Worm (Caenorhabditis elegans) whole organism, mixed stage, embryonic: ENCODE results near the gene mam-1.

Source experiments
- M03D4.4 ChIP-seq: sonication (generic microtip); optimal IDR thresholded peaks from 2 replicates; lab custom pipeline; 2017; ENCODE audit warnings: mild to moderate bottlenecking, missing genetic modification characterization, missing compliant biosample characterization
- blmp-1 ChIP-seq: fragments of 150-350 bp; optimal IDR thresholded peaks from 2 replicates; lab custom pipeline; 2014; ENCODE audit warnings: missing biosample characterization, missing genetic modification characterization
- ceh-39 ChIP-seq: fragments of 150-350 bp; optimal IDR thresholded peaks from 2 replicates; lab custom pipeline; 2014; ENCODE audit warnings: missing biosample characterization, missing genetic modification characterization
- ceh-43 ChIP-seq: fragments of 200-800 bp; sonication (Bioruptor generic); optimal IDR thresholded peaks from 2 replicates; lab custom pipeline; 2018; ENCODE audit warnings: mild to moderate bottlenecking, missing genetic modification characterization, moderate library complexity, missing compliant biosample characterization
- ceh-83 ChIP-seq: fragments of 200-800 bp; sonication (Bioruptor generic); optimal IDR thresholded peaks from 2 replicates; lab custom pipeline; 2018; ENCODE audit warnings: mild to moderate bottlenecking, missing genetic modification characterization, missing compliant biosample characterization
- ces-1 ChIP-seq: fragments of 150-350 bp; optimal IDR thresholded peaks from 2 replicates; lab custom pipeline; 2014; ENCODE audit warnings: missing biosample characterization, missing genetic modification reagents, missing genetic modification characterization
- cnd-1 ChIP-seq: fragments of 200-800 bp; sonication (Bioruptor generic); optimal IDR thresholded peaks from 2 replicates; lab custom pipeline; 2018; ENCODE audit warnings: mild to moderate bottlenecking, missing genetic modification characterization, missing compliant biosample characterization
- drap-1 ChIP-seq: fragments of 200-800 bp; sonication (Bioruptor generic); optimal IDR thresholded peaks from 3 replicates; lab custom pipeline; 2018; ENCODE audit warnings: mild to moderate bottlenecking, missing genetic modification characterization, missing compliant biosample characterization
- elt-1 ChIP-seq: sonication (generic microtip); optimal IDR thresholded peaks from 2 replicates; lab custom pipeline; 2017; ENCODE audit warnings: missing genetic modification characterization, mild to moderate bottlenecking, missing compliant biosample characterization, antibody characterized with exemption, moderate library complexity, borderline replicate concordance; ENCODE audit not compliant: insufficient read depth
- elt-3 ChIP-seq: fragments of 150-350 bp; optimal IDR thresholded peaks from 2 replicates; lab custom pipeline; 2014; ENCODE audit warnings: missing biosample characterization, missing genetic modification characterization
- flh-1 ChIP-seq: fragments of 200-800 bp; sonication (Bioruptor generic); optimal IDR thresholded peaks from 2 replicates; lab custom pipeline; 2018; ENCODE audit warnings: mild to moderate bottlenecking, missing genetic modification characterization, moderate library complexity, missing compliant biosample characterization
- ham-2 ChIP-seq: fragments of 200-800 bp; sonication (Bioruptor generic); optimal IDR thresholded peaks from 2 replicates; lab custom pipeline; 2018; ENCODE audit warnings: mild to moderate bottlenecking, missing genetic modification characterization, missing compliant biosample characterization
- lin-13 ChIP-seq: fragments of 150-350 bp; optimal IDR thresholded peaks from 2 replicates; lab custom pipeline; 2014; ENCODE audit warnings: missing biosample characterization, missing genetic modification characterization
- lsy-2 ChIP-seq: fragments of 150-350 bp; optimal IDR thresholded peaks from 2 replicates; lab custom pipeline; 2014; ENCODE audit warnings: missing biosample characterization, missing genetic modification characterization
- mls-2 ChIP-seq: sonication (generic microtip); optimal IDR thresholded peaks from 2 replicates; lab custom pipeline; 2016; ENCODE audit warnings: mild to moderate bottlenecking, missing genetic modification characterization, moderate library complexity, missing compliant biosample characterization
- nhr-12 ChIP-seq: fragments of 150-350 bp; optimal IDR thresholded peaks from 2 replicates; lab custom pipeline; 2014; ENCODE audit warnings: missing biosample characterization, missing genetic modification characterization
- nhr-28 ChIP-seq: fragments of 150-350 bp; optimal IDR thresholded peaks from 2 replicates; lab custom pipeline; 2014; ENCODE audit warnings: missing biosample characterization, missing genetic modification characterization
- nhr-76 ChIP-seq: sonication (generic microtip); optimal IDR thresholded peaks from 2 replicates; lab custom pipeline; 2017; ENCODE audit warnings: missing biosample characterization, missing genetic modification characterization
- pha-4 ChIP-seq: fragments of 150-350 bp; optimal IDR thresholded peaks from 2 replicates; lab custom pipeline; 2018; ENCODE audit warnings: missing biosample characterization, missing genetic modification reagents, missing genetic modification characterization
- snpc-4 ChIP-seq: fragments of 150-350 bp; optimal IDR thresholded peaks from 2 replicates; lab custom pipeline; 2014; ENCODE audit warnings: missing biosample characterization, missing genetic modification characterization
- sptf-1 ChIP-seq: sonication (generic microtip); optimal IDR thresholded peaks from 2 replicates; lab custom pipeline; 2017; ENCODE audit warnings: mild to moderate bottlenecking, missing genetic modification characterization, moderate library complexity, missing compliant biosample characterization
- tbx-8 ChIP-seq: fragments of 200-800 bp; sonication (Bioruptor generic); optimal IDR thresholded peaks from 2 replicates; lab custom pipeline; 2018; ENCODE audit warnings: mild to moderate bottlenecking, missing genetic modification characterization, moderate library complexity, missing compliant biosample characterization
- unc-39 ChIP-seq: fragments of 150-350 bp; optimal IDR thresholded peaks from 2 replicates; lab custom pipeline; 2014; ENCODE audit warnings: missing biosample characterization, missing genetic modification characterization
- unc-62 ChIP-seq: fragments of 150-350 bp; optimal IDR thresholded peaks from 2 replicates; lab custom pipeline; 2014; ENCODE audit warnings: missing biosample characterization, missing genetic modification reagents, missing genetic modification characterization
- zip-8 ChIP-seq: fragments of 150-350 bp; optimal IDR thresholded peaks from 2 replicates; lab custom pipeline; 2014; ENCODE audit warnings: missing biosample characterization, missing genetic modification characterization
- ztf-11 ChIP-seq: fragments of 150-350 bp; optimal IDR thresholded peaks from 2 replicates; lab custom pipeline; 2014; ENCODE audit warnings: missing biosample characterization, missing genetic modification characterization

Gene mam-1

DNA sequence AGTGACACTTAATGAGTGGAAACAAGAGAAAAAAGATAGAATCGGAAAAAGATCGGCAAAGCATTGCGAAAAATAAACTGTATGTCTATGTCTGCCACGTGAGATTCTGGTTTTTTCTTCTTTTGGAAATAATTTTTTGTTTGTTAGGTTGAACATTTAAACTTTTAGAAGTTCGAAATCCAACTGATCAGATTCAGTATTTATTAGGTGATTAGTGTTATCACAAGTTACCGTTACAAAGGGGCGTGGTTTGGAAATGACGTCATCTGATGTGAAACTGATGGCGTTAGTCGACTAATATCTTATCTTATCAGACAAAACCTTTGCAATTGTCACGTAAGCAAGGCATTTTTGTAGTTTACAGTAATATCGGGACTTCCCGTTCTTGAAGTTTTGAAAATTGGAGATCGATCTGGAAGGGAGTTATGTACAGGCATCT lies 23.9 kb downstream of the mam-1 start:
- no peak for TF ChIP-seq tbx-8 (GFP tag; lab: Kevin White, UChicago)
- no peak for TF ChIP-seq lin-13 (tag; lab: Kevin White, UChicago)
- no peak for TF ChIP-seq blmp-1
- no peak for TF ChIP-seq unc-39 (tag; lab: Kevin White, UChicago)
- no peak for TF ChIP-seq elt-1
- TF ChIP-seq ceh-83 (GFP tag; lab: Kevin White, UChicago): no peak
- TF ChIP-seq elt-3 (tag; lab: Kevin White, UChicago): peak; percentile 73

DNA sequence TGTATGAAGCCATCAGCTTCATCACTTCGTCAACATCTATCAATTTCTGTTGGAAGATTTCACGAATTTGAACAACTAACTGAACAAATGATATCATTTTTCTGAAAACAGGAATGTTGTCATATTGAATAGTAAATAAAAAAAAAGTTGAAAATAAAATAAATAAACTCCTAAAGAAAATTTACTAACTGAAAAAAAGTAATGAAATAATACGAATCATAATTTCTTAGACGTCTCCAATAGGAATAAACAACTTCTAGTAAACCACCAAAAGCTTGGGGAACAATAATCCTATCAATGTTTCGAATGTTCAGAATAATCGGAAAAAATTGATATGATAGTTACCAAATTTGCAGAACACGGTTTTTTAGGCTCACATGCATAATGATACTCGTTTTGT lies 24.7 kb downstream of the mam-1 start, which contains the start of gene cdo-1:
TSS of gene cdo-1 (minus strand) at position 101 of the 400 bp plus-strand sequence.
- TF ChIP-seq snpc-4 (tag; lab: Kevin White, UChicago) (no peak), ceh-83 (GFP tag; lab: Kevin White, UChicago) (no peak), lsy-2 (no peak), ham-2 (GFP tag; lab: Kevin White, UChicago) (no peak), nhr-28 (tag; lab: Kevin White, UChicago) (no peak)

DNA sequence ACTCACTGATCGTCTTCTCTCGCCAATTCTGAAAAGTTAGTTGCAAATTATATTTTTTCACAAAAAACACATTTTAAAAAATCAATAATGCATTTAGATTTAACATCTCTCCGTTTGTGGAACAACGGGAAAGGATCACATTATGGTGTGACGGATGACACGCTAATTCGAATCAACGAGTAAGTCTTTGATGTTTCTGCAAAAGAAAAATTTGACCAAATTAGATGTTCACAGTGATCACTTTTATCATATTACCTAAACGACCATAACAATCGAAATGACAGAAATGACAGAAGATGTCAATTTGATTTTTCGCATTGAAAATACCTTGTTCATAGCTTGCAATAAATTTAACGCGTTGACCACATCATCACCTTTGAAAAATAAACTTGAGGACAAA lies 26.8 kb downstream of the mam-1 start:
- no peak for TF ChIP-seq nhr-76
- TF ChIP-seq ceh-83 (GFP tag; lab: Kevin White, UChicago): no peak
- TF ChIP-seq pha-4 (tag; lab: Kevin White, UChicago): no peak
- TF ChIP-seq snpc-4 (tag; lab: Kevin White, UChicago): no peak

DNA sequence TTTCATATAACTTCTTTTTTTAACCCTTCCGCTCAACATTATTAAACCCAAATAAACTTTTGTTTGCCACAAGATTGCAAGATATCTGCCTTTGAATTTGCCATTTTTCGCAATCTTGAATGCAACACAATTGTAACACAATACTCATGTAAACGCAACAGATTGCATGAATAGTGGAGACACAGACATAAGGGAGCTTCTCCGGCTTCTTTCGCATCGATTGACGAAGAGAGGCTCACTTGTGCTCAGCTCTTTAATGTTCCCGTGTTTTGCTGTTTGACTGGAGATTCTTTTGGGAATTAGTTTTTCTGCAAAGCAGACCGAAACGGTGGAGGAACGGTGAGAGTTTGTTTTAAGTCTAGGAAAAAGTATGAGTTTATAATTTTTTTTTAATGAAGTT lies 28.8 kb downstream of the mam-1 start, which contains the start of gene F56F10.2:
TSS of gene F56F10.2 (plus strand) at position 215 of the 400 bp plus-strand sequence.
- no peak for TF ChIP-seq zip-8
- TF ChIP-seq ces-1 (GFP tag; lab: Kevin White, UChicago): peak; percentile 90
- TF ChIP-seq, all 35 proteins: peak for 1

DNA sequence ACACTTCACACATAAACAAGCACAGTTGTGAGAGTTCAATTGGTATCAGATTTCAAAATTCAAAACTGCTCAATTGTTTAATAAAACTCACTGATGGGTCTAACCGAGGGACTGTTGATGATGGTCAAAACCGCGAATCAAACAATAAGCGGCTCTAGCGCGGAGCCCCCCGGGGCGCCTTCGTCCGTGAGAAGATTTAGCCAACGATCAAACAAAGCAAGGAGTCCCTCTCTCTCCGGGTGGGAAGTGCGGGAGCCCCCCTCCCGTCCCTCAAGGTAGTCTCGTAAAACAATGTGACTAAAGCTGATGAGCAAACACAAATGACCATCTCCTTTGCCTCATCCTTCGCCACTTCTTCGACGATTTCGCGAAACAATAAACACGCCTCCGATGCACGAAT lies 30.5 kb downstream of the mam-1 start:
- no peak for TF ChIP-seq M03D4.4 (tag; lab: Kevin White, UChicago)
- peak; percentile 27 for TF ChIP-seq pha-4 (tag; lab: Kevin White, UChicago)

DNA sequence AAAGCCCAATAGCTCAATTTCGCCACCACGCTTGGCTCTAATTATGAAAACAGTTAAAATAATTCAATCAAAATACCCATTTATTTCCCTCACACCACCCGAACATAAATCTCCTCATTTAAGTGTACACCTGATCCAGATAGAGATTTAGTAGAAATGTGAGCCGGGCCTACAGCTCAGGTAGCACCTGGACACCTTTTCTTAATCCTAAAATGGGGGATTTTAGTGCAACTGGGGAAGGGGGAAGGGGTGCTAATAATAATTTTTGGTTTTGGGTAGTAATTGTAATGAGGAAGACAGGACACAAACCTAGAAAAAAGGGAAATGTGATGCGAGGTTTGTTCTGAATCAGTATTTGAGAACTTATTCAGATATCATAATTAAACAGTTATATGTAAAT lies 34.6 kb downstream of the mam-1 start:
- TF ChIP-seq flh-1 (GFP tag; lab: Kevin White, UChicago) (no peak), cnd-1 (tag; lab: Kevin White, UChicago) (no peak), tbx-8 (GFP tag; lab: Kevin White, UChicago) (no peak), elt-3 (tag; lab: Kevin White, UChicago) (no peak), snpc-4 (tag; lab: Kevin White, UChicago) (no peak), ztf-11 (tag; lab: Kevin White, UChicago) (no peak), ceh-39 (tag; lab: Kevin White, UChicago) (no peak), ceh-83 (GFP tag; lab: Kevin White, UChicago) (no peak), sptf-1 (tag; lab: Kevin White, UChicago) (no peak)
- TF ChIP-seq, all 35 proteins: peak for 0

DNA sequence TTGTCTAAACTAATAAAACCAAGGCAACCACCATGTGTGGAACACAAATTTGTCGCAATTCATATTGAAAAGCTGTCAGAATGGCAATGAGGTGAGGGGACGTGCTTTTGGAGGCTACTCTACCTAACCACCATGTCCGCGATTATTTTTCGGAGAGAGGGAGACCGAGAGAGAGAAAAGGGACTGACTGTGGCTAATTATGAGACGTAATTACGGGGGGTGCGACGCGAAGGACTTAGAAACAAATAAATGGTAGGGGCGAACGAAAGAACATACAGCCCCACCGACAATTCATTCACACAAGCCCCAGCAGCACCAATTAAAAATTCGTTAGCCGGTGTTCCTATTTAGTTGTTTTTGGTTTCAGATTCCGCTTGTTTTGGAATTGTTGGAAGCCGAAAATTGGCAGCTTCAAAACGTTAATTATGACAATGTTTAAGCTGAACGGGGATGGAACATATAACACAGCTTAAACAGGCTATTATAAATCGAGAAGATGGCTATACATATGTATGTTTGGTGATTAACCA lies 35.4 kb downstream of the mam-1 start:
- peak; percentile 36 for TF ChIP-seq cnd-1 (tag; lab: Kevin White, UChicago)
- TF ChIP-seq mls-2 (tag; lab: Kevin White, UChicago): peak; percentile 87
- no peak for TF ChIP-seq zip-8
- TF ChIP-seq sptf-1 (tag; lab: Kevin White, UChicago): peak; percentile 86
- TF ChIP-seq ham-2 (GFP tag; lab: Kevin White, UChicago): peak; percentile 75
- TF ChIP-seq flh-1 (GFP tag; lab: Kevin White, UChicago): no peak
- peak; percentile 46 for TF ChIP-seq ztf-11 (tag; lab: Kevin White, UChicago)
- no peak for TF ChIP-seq nhr-12
- TF ChIP-seq unc-62: no peak
- TF ChIP-seq drap-1 (GFP tag; lab: Kevin White, UChicago): no peak
- TF ChIP-seq ceh-43 (GFP tag; lab: Kevin White, UChicago): peak; percentile 92
